Worm (Caenorhabditis elegans): ENCODE results near the gene str-73.

ce11 chrV:16471995-16472563, 42.0 kb downstream of the str-73 start, which contains the start of gene srw-35:
- TF ChIP-seq K02D7.2 (tag; optimal IDR thresholded peaks at IDR 0.05) (no peak), ets-4 (tag; optimal IDR thresholded peaks at IDR 0.05) (no peak), fkh-6 (tag; optimal IDR thresholded peaks at IDR 0.05) (no peak), nfya-1 (tag; optimal IDR thresholded peaks at IDR 0.05) (no peak), syd-9 (tag; optimal IDR thresholded peaks at IDR 0.05) (no peak), madf-2 (tag; optimal IDR thresholded peaks at IDR 0.05) (no peak), pha-4 (tag; optimal IDR thresholded peaks at IDR 0.05) (no peak), ama-1 (optimal IDR thresholded peaks at IDR 0.05) (no peak), pqm-1 (tag; optimal IDR thresholded peaks at IDR 0.05) (no peak), hlh-30 (tag; optimal IDR thresholded peaks at IDR 0.05; ENCODE audit: insufficient read depth) (no peak), K09A11.1 (tag; optimal IDR thresholded peaks at IDR 0.05; ENCODE audit: insufficient read depth) (no peak), mec-3 (tag; optimal IDR thresholded peaks at IDR 0.05; ENCODE audit: borderline replicate concordance) (no peak)

All from whole organism, late embryonic.